Fruit fly (Drosophila melanogaster) whole organism, prepupa: Measurements from ENCODE around the gene RpL34a.
A peak's percentile ranks its signal among the peaks of the same experiment; 100 is the strongest.

ENCODE experiments used
- CG10631 ChIP-seq: fragments of 200-800 bp; sonication (Bioruptor generic); optimal IDR thresholded peaks from 2 replicates; lab custom pipeline; 2016; ENCODE audit warnings: missing biosample characterization, missing genetic modification characterization
- CG11294 ChIP-seq: fragments of 200-800 bp; sonication (Bioruptor generic); IDR thresholded peaks from 2 replicates; pipeline ENCODE4 v1.3.6; 2022; ENCODE audit warnings: missing biosample characterization, missing genetic modification characterization
- CG11762 ChIP-seq: fragments of 200-800 bp; sonication (Bioruptor generic); optimal IDR thresholded peaks from 3 replicates; lab custom pipeline; 2016; ENCODE audit warnings: missing biosample characterization, missing genetic modification characterization; ENCODE audit not compliant: insufficient read depth
- CG11902 ChIP-seq: fragments of 200-800 bp; sonication (Bioruptor generic); optimal IDR thresholded peaks from 3 replicates; lab custom pipeline; 2016; ENCODE audit warnings: missing biosample characterization, missing genetic modification characterization
- CG1621 ChIP-seq: fragments of 200-800 bp; sonication (Bioruptor generic); optimal IDR thresholded peaks from 3 replicates; lab custom pipeline; 2018; ENCODE audit warnings: missing biosample characterization, mild to moderate bottlenecking, missing genetic modification characterization
- CG16779 ChIP-seq: fragments of 200-800 bp; sonication (Bioruptor generic); optimal IDR thresholded peaks from 3 replicates; lab custom pipeline; 2017; ENCODE audit warnings: missing biosample characterization, mild to moderate bottlenecking, missing genetic modification characterization
- CG3032 ChIP-seq: fragments of 200-800 bp; optimal IDR thresholded peaks from 2 replicates; lab custom pipeline; 2019; ENCODE audit warnings: missing biosample characterization, mild to moderate bottlenecking, missing genetic modification characterization, moderate library complexity
- CG31627 ChIP-seq: fragments of 200-800 bp; sonication (Bioruptor generic); optimal IDR thresholded peaks from 3 replicates; lab custom pipeline; 2016; ENCODE audit warnings: missing biosample characterization, missing genetic modification characterization
- CG34406 ChIP-seq: fragments of 200-800 bp; sonication (Bioruptor generic); optimal IDR thresholded peaks from 3 replicates; lab custom pipeline; 2016; ENCODE audit warnings: missing biosample characterization, missing genetic modification characterization
- CG3919 ChIP-seq: fragments of 200-800 bp; sonication (Bioruptor generic); optimal IDR thresholded peaks from 3 replicates; lab custom pipeline; 2016; ENCODE audit warnings: missing biosample characterization, missing genetic modification characterization
- CG4318 ChIP-seq: fragments of 200-800 bp; sonication (Bioruptor generic); optimal IDR thresholded peaks from 3 replicates; lab custom pipeline; 2017; ENCODE audit warnings: missing biosample characterization, mild to moderate bottlenecking, missing genetic modification characterization
- CG6276 ChIP-seq: fragments of 200-800 bp; sonication (Bioruptor generic); optimal IDR thresholded peaks from 2 replicates; lab custom pipeline; 2017; ENCODE audit warnings: missing biosample characterization, mild to moderate bottlenecking, missing genetic modification characterization
- CG6792 ChIP-seq: fragments of 200-800 bp; sonication (Bioruptor generic); optimal IDR thresholded peaks from 3 replicates; lab custom pipeline; 2016; ENCODE audit warnings: missing biosample characterization, missing genetic modification characterization
- CG6808 ChIP-seq: fragments of 200-800 bp; sonication (Bioruptor generic); optimal IDR thresholded peaks from 3 replicates; lab custom pipeline; 2017; ENCODE audit warnings: missing biosample characterization, missing genetic modification characterization, mild to moderate bottlenecking, moderate library complexity, missing genetic modification reagents
- CG7368 ChIP-seq: fragments of 200-800 bp; sonication (Bioruptor generic); optimal IDR thresholded peaks from 3 replicates; lab custom pipeline; 2016; ENCODE audit warnings: missing biosample characterization, missing genetic modification characterization
- CG8119 ChIP-seq: fragments of 200-800 bp; sonication (Bioruptor generic); IDR thresholded peaks from 3 replicates; pipeline ENCODE4 v1.3.6; 2022; ENCODE audit warnings: missing biosample characterization, missing genetic modification characterization
- CG8632 ChIP-seq: fragments of 200-800 bp; sonication (Bioruptor generic); optimal IDR thresholded peaks from 3 replicates; lab custom pipeline; 2016; ENCODE audit warnings: missing biosample characterization, missing genetic modification characterization
- CG9139 ChIP-seq: fragments of 200-800 bp; sonication (Bioruptor generic); optimal IDR thresholded peaks from 3 replicates; lab custom pipeline; 2017; ENCODE audit warnings: missing biosample characterization, mild to moderate bottlenecking, missing genetic modification characterization
- Eip75B ChIP-seq: fragments of 200-800 bp; sonication (Bioruptor generic); optimal IDR thresholded peaks from 3 replicates; lab custom pipeline; 2016; ENCODE audit warnings: missing biosample characterization, missing genetic modification characterization
- Eip78C ChIP-seq: fragments of 200-800 bp; sonication (Bioruptor generic); peaks from one replicate; lab custom pipeline; 2016; ENCODE audit warnings: missing biosample characterization, missing genetic modification characterization
- Ets21C ChIP-seq: fragments of 200-800 bp; sonication (Bioruptor generic); optimal IDR thresholded peaks from 3 replicates; lab custom pipeline; 2016; ENCODE audit warnings: missing biosample characterization, missing genetic modification characterization
- Gug ChIP-seq: fragments of 200-800 bp; sonication (Bioruptor generic); IDR thresholded peaks from 2 replicates; pipeline ENCODE4 v1.3.6; 2022; ENCODE audit warnings: missing biosample characterization, missing genetic modification characterization
- Hr38 ChIP-seq: sonication (Bioruptor generic); optimal IDR thresholded peaks from 2 replicates; lab custom pipeline; 2016; ENCODE audit warnings: missing biosample characterization, missing genetic modification characterization
- Hr39 ChIP-seq: fragments of 200-800 bp; sonication (Bioruptor generic); optimal IDR thresholded peaks from 2 replicates; lab custom pipeline; 2016; ENCODE audit warnings: missing biosample characterization, missing genetic modification characterization
- Hr4 ChIP-seq: fragments of 200-800 bp; sonication (Bioruptor generic); optimal IDR thresholded peaks from 3 replicates; lab custom pipeline; 2016; ENCODE audit warnings: missing biosample characterization, missing genetic modification characterization
- Lpt ChIP-seq: fragments of 200-800 bp; sonication (Bioruptor generic); optimal IDR thresholded peaks from 3 replicates; lab custom pipeline; 2016; ENCODE audit warnings: missing biosample characterization, missing genetic modification characterization
- Met ChIP-seq: fragments of 200-800 bp; sonication (Bioruptor generic); optimal IDR thresholded peaks from 3 replicates; lab custom pipeline; 2016; ENCODE audit warnings: missing biosample characterization, missing genetic modification characterization
- Smox ChIP-seq: fragments of 200-800 bp; sonication (Bioruptor generic); optimal IDR thresholded peaks from 3 replicates; lab custom pipeline; 2016; ENCODE audit warnings: missing biosample characterization, missing genetic modification characterization
- Sox102F ChIP-seq: fragments of 200-800 bp; sonication (Bioruptor generic); optimal IDR thresholded peaks from 2 replicates; lab custom pipeline; 2016; ENCODE audit warnings: missing biosample characterization, mild to moderate bottlenecking, missing genetic modification characterization
- Sox14 ChIP-seq: fragments of 200-800 bp; sonication (Bioruptor generic); optimal IDR thresholded peaks from 3 replicates; lab custom pipeline; 2016; ENCODE audit warnings: missing biosample characterization, missing genetic modification characterization
- Sox15 ChIP-seq: fragments of 200-800 bp; sonication (Bioruptor generic); optimal IDR thresholded peaks from 3 replicates; lab custom pipeline; 2016; ENCODE audit warnings: missing biosample characterization, missing genetic modification characterization
- achi ChIP-seq: fragments of 200-800 bp; sonication (Bioruptor generic); optimal IDR thresholded peaks from 3 replicates; lab custom pipeline; 2016; ENCODE audit warnings: missing biosample characterization, missing genetic modification characterization
- acj6 ChIP-seq: fragments of 200-800 bp; sonication (Bioruptor generic); optimal IDR thresholded peaks from 3 replicates; lab custom pipeline; 2016; ENCODE audit warnings: missing biosample characterization, missing genetic modification characterization
- cyc ChIP-seq: fragments of 200-800 bp; sonication (Bioruptor generic); optimal IDR thresholded peaks from 3 replicates; lab custom pipeline; 2016; ENCODE audit warnings: missing biosample characterization, missing genetic modification characterization
- dac ChIP-seq: fragments of 200-800 bp; sonication (Bioruptor generic); optimal IDR thresholded peaks from 2 replicates; lab custom pipeline; 2017; ENCODE audit warnings: missing biosample characterization, mild to moderate bottlenecking, missing genetic modification characterization
- esn ChIP-seq: fragments of 200-800 bp; sonication (Bioruptor generic); optimal IDR thresholded peaks from 2 replicates; lab custom pipeline; 2016; ENCODE audit warnings: missing biosample characterization, mild to moderate bottlenecking, missing genetic modification characterization, moderate library complexity
- fd59A ChIP-seq: fragments of 200-800 bp; sonication (Bioruptor generic); optimal IDR thresholded peaks from 2 replicates; lab custom pipeline; 2017; ENCODE audit warnings: missing biosample characterization, mild to moderate bottlenecking, missing genetic modification characterization, missing genetic modification reagents
- lz ChIP-seq: fragments of 200-800 bp; sonication (Bioruptor generic); optimal IDR thresholded peaks from 3 replicates; lab custom pipeline; 2016; ENCODE audit warnings: missing biosample characterization, missing genetic modification characterization
- pdm3 ChIP-seq: fragments of 200-800 bp; sonication (Bioruptor generic); optimal IDR thresholded peaks from 3 replicates; lab custom pipeline; 2016; ENCODE audit warnings: missing biosample characterization, missing genetic modification characterization
- salr ChIP-seq, 2 experiments: fragments of 200-800 bp; sonication (Bioruptor generic); optimal IDR thresholded peaks; 3 replicates each; lab custom pipeline; 2016 to 2018; ENCODE audit warnings: missing biosample characterization in 2 of 2, missing genetic modification characterization in 2 of 2, mild to moderate bottlenecking in 1 of 2
- spab ChIP-seq: fragments of 200-800 bp; sonication (Bioruptor generic); optimal IDR thresholded peaks from 2 replicates; lab custom pipeline; 2017; ENCODE audit warnings: missing biosample characterization, mild to moderate bottlenecking, missing genetic modification characterization, missing genetic modification reagents
- ss ChIP-seq, 2 experiments: fragments of 200-800 bp; sonication (Bioruptor generic); optimal IDR thresholded peaks; 2 replicates in 1 of 2; 3 replicates in 1 of 2; lab custom pipeline; 2017 to 2018; ENCODE audit warnings: mild to moderate bottlenecking in 2 of 2, missing biosample characterization in 2 of 2, missing genetic modification characterization in 2 of 2, moderate library complexity in 1 of 2
- svp ChIP-seq: fragments of 200-800 bp; sonication (Bioruptor generic); peaks from one replicate; lab custom pipeline; 2016; ENCODE audit warnings: missing biosample characterization, missing genetic modification characterization
- topi ChIP-seq: fragments of 200-800 bp; sonication (Bioruptor generic); optimal IDR thresholded peaks from 3 replicates; lab custom pipeline; 2016; ENCODE audit warnings: missing biosample characterization, missing genetic modification characterization
- vri ChIP-seq: fragments of 200-800 bp; sonication (Bioruptor generic); optimal IDR thresholded peaks from 3 replicates; lab custom pipeline; 2016; ENCODE audit warnings: missing biosample characterization, mild to moderate bottlenecking, missing genetic modification characterization

RpL34a gene

dm6 chr3R:26055214-26055632 is 3.8 kb downstream of the RpL34a start, which contains the start of gene Cmpk (continued):
- TF ChIP-seq CG11762 (GFP tag; lab: Kevin White, UChicago) (no peak), CG4318 (GFP tag; lab: Kevin White, UChicago) (no peak), CG7368 (GFP tag; lab: Kevin White, UChicago) (peak; percentile 60), svp (GFP tag; lab: Kevin White, UChicago) (peak; percentile 91), vri (GFP tag; lab: Kevin White, UChicago) (peak; percentile 97), spab (GFP tag; lab: Kevin White, UChicago) (no peak), Met (GFP tag; lab: Kevin White, UChicago) (peak; percentile 74), CG6808 (GFP tag; lab: Kevin White, UChicago) (no peak), Eip78C (GFP tag; lab: Kevin White, UChicago) (peak; percentile 95), CG6792 (GFP tag; lab: Kevin White, UChicago) (peak; percentile 68), achi (peak; percentile 70), ss (GFP tag; optimal IDR thresholded peaks at IDR 0.05; lab: Kevin White, UChicago) (peak in 1 of 2 experiments; percentile 76), salr (GFP tag; optimal IDR thresholded peaks at IDR 0.05; lab: Kevin White, UChicago) (peak in 1 of 2 experiments; percentile 58), Smox (GFP tag; lab: Kevin White, UChicago) (no peak), pdm3 (GFP tag; lab: Kevin White, UChicago) (peak; percentile 52), Ets21C (GFP tag; lab: Kevin White, UChicago) (no peak), Eip75B (GFP tag; lab: Kevin White, UChicago) (no peak), CG16779 (no peak), CG3919 (peak; percentile 82), Lpt (GFP tag; lab: Kevin White, UChicago) (no peak), topi (peak; percentile 69), CG3032 (tag; lab: Kevin White, UChicago) (peak; percentile 22), Hr38 (GFP tag; lab: Kevin White, UChicago) (no peak), Sox102F (GFP tag; lab: Kevin White, UChicago) (no peak), CG8119 (GFP tag; lab: Robert Waterston, UW) (peak; percentile 55; the same call in 1 of the 3 replicates), dac (GFP tag; lab: Kevin White, UChicago) (peak; percentile 26), Gug (GFP tag; lab: Robert Waterston, UW) (no peak), fd59A (GFP tag; lab: Kevin White, UChicago) (no peak), CG11294 (GFP tag; lab: Robert Waterston, UW) (no peak), CG34406 (GFP tag; lab: Kevin White, UChicago) (peak; percentile 70), CG8632 (GFP tag; lab: Kevin White, UChicago) (peak; percentile 53), CG1621 (tag; lab: Kevin White, UChicago) (peak; percentile 46), CG31627 (peak; percentile 32), lz (peak; percentile 55)

dm6 chr3R:26052150-26052908 is 6.7 kb downstream of the RpL34a start, which contains the start of the genes Exo84 and Vps2:
Exo84 (minus strand) TSS chr3R:26052257.
Vps2 (plus strand) TSS chr3R:26052821.
- TF ChIP-seq CG10631 (peak; percentile 73), CG11902 (GFP tag; lab: Kevin White, UChicago) (peak; percentile 2), CG8119 (GFP tag; lab: Robert Waterston, UW) (no peak), CG6808 (GFP tag; lab: Kevin White, UChicago) (no peak), Lpt (GFP tag; lab: Kevin White, UChicago) (no peak), Eip75B (GFP tag; lab: Kevin White, UChicago) (no peak), Gug (GFP tag; lab: Robert Waterston, UW) (0 out of 2 replicates have a peak, but pooled peaks have one; percentile 19), Eip78C (GFP tag; lab: Kevin White, UChicago) (peak; percentile 70), Sox15 (peak; percentile 73), CG9139 (GFP tag; lab: Kevin White, UChicago) (no peak), topi (peak; percentile 40), svp (GFP tag; lab: Kevin White, UChicago) (no peak), dac (GFP tag; lab: Kevin White, UChicago) (no peak), cyc (GFP tag; lab: Kevin White, UChicago) (peak; percentile 46), Hr4 (GFP tag; lab: Kevin White, UChicago) (no peak), CG11762 (GFP tag; lab: Kevin White, UChicago) (peak; percentile 28), CG6276 (GFP tag; lab: Kevin White, UChicago) (no peak), salr (GFP tag; optimal IDR thresholded peaks at IDR 0.05; lab: Kevin White, UChicago) (peak in 1 of 2 experiments; percentile 23), lz (peak; percentile 60), CG6792 (GFP tag; lab: Kevin White, UChicago) (peak; percentile 9), Sox14 (peak; percentile 48), CG31627 (peak; percentile 63), acj6 (GFP tag; lab: Kevin White, UChicago) (peak; percentile 59), ss (GFP tag; optimal IDR thresholded peaks at IDR 0.05; lab: Kevin White, UChicago) (no peak), Ets21C (GFP tag; lab: Kevin White, UChicago) (peak; percentile 39), vri (GFP tag; lab: Kevin White, UChicago) (no peak), esn (GFP tag; lab: Kevin White, UChicago) (peak; percentile 67), CG3032 (tag; lab: Kevin White, UChicago) (peak; percentile 61), Hr39 (GFP tag; lab: Kevin White, UChicago) (peak; percentile 69)
- TF ChIP-seq, all 60 proteins: peak for 18
